Fruit fly (Drosophila melanogaster): ENCODE measurements around the gene CG31036.

The CG31036 gene

DNA sequence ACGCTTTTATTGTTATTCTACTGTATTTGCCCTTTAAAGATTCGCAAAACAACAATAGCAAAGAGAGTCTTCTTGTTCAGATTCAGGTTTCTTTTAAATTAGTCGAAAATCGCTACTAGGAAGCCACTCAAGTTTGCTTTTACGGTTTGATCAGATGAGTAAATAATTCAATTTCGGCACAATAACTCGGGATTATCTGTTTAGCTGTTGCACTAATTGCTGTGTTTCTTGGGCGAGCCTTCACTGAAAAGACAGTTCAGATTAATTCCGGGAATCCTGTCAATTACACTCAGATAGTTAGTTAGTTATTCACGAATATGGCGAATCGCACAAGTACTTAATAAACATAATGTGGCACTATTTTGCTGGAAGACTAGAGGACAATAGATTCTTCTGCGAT, 41.2 kb upstream of the CG31036 start:
- no peak for TF ChIP-seq CG32006 (GFP tag; optimal IDR thresholded peaks at IDR 0.05)
- no peak for TF ChIP-seq CG11762 (GFP tag; optimal IDR thresholded peaks at IDR 0.05; ENCODE audit: insufficient read depth)
- TF ChIP-seq fkh (GFP tag; optimal IDR thresholded peaks at IDR 0.05), result peak; percentile 42

DNA sequence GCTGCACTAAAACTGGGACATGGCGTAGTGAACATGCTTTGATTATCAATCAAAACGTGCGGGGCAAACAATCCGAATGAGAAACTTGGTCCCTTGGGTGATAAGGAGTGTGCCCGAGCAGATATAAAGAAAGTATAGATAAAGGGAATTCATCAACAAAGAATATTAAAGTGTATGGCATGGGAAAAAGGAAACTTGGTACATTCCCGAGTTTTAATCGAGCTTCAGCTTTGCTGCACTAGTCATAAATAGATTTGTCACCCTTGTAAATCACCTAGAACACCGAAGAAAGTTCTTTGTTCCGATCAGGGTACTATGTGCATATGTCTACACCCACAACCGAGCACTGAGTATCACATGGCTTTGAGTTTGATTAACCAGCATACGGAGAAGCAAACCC, 40.4 kb upstream of the CG31036 start:
- TF ChIP-seq Sox14 (GFP tag; optimal IDR thresholded peaks at IDR 0.05) (peak; percentile 51), Sox102F (GFP tag; optimal IDR thresholded peaks at IDR 0.05) (no peak)

dm6 chr3R:29867895-29868294, 40.0 kb upstream of the CG31036 start:
- peak; percentile 41 for TF ChIP-seq dsx (GFP tag; optimal IDR thresholded peaks at IDR 0.05; ENCODE audit: poor library complexity, severe bottlenecking)
- no peak for TF ChIP-seq CG6276 (GFP tag; optimal IDR thresholded peaks at IDR 0.05)
- TF ChIP-seq Ets96B (tag; optimal IDR thresholded peaks at IDR 0.05), result no peak
- no peak for TF ChIP-seq esn (GFP tag; optimal IDR thresholded peaks at IDR 0.05)
- TF ChIP-seq Sox102F (GFP tag; optimal IDR thresholded peaks at IDR 0.05), result no peak
- TF ChIP-seq Sox15 (GFP tag; optimal IDR thresholded peaks at IDR 0.05), result no peak
- no peak for TF ChIP-seq Gug (GFP tag; IDR thresholded peaks at IDR 0.05)
- TF ChIP-seq CG6854 (GFP tag; optimal IDR thresholded peaks at IDR 0.05), result no peak
- TF ChIP-seq acj6 (GFP tag; optimal IDR thresholded peaks at IDR 0.05), result no peak
- TF ChIP-seq CG11762 (GFP tag; optimal IDR thresholded peaks at IDR 0.05; ENCODE audit: insufficient read depth), result no peak
- no peak for TF ChIP-seq salr (GFP tag; optimal IDR thresholded peaks at IDR 0.05)
- TF ChIP-seq CG8632 (GFP tag; optimal IDR thresholded peaks at IDR 0.05), result no peak
- TF ChIP-seq Eip78C (GFP tag), result peak; percentile 24
- no peak for TF ChIP-seq CG7368 (GFP tag; optimal IDR thresholded peaks at IDR 0.05)
- no peak for TF ChIP-seq Ets21C (GFP tag; optimal IDR thresholded peaks at IDR 0.05)
- TF ChIP-seq OdsH (GFP tag; optimal IDR thresholded peaks at IDR 0.05), result no peak

- TF ChIP-seq CG6792 (GFP tag; optimal IDR thresholded peaks at IDR 0.05) (peak; percentile 27), CG1621 (tag; optimal IDR thresholded peaks at IDR 0.05) (no peak), Eip78C (GFP tag) (peak; percentile 73), dsx (GFP tag; optimal IDR thresholded peaks at IDR 0.05; ENCODE audit: poor library complexity, severe bottlenecking) (peak; percentile 41), CG10631 (GFP tag; optimal IDR thresholded peaks at IDR 0.05) (peak; percentile 12), CG3032 (tag; optimal IDR thresholded peaks at IDR 0.05) (peak; percentile 36), Met (GFP tag; optimal IDR thresholded peaks at IDR 0.05) (peak; percentile 42), fkh (GFP tag; optimal IDR thresholded peaks at IDR 0.05) (peak; percentile 70), vri (GFP tag; optimal IDR thresholded peaks at IDR 0.05) (peak; percentile 45), Eip93F (GFP tag; optimal IDR thresholded peaks at IDR 0.05) (peak; percentile 72), Gug (GFP tag; IDR thresholded peaks at IDR 0.05) (no peak), OdsH (GFP tag; optimal IDR thresholded peaks at IDR 0.05) (no peak), CG6854 (GFP tag; optimal IDR thresholded peaks at IDR 0.05) (no peak), esn (GFP tag; optimal IDR thresholded peaks at IDR 0.05) (peak; percentile 38), CG31627 (GFP tag; optimal IDR thresholded peaks at IDR 0.05) (peak; percentile 31), CG34406 (GFP tag; optimal IDR thresholded peaks at IDR 0.05) (no peak), CG6163 (GFP tag; IDR thresholded peaks at IDR 0.05) (no peak), lz (GFP tag; optimal IDR thresholded peaks at IDR 0.05) (peak; percentile 24), Sox14 (GFP tag; optimal IDR thresholded peaks at IDR 0.05) (peak; percentile 68)
These were observed 39.1 kb upstream of the CG31036 start, which contains the start of gene Zip99C for dm6 chr3R:29868676-29869349. Zip99C (minus strand) TSS chr3R:29868895.

- TF ChIP-seq Eip78C (GFP tag) (peak; percentile 46), svp (GFP tag) (no peak), CG6808 (GFP tag; optimal IDR thresholded peaks at IDR 0.05) (no peak), Hr39 (GFP tag; optimal IDR thresholded peaks at IDR 0.05) (no peak)
These were observed 38.6 kb upstream of the CG31036 start, which contains the start of gene CG34133 for dm6 chr3R:29869350-29869688. CG34133 (plus strand) TSS chr3R:29869365.

Measured in whole organism, prepupa.